Fruit fly (Drosophila melanogaster) whole organism, prepupa: ENCODE results near the gene tx.

Experiments used
- CG3032 ChIP-seq: fragments of 200-800 bp; optimal IDR thresholded peaks from 2 replicates; lab custom pipeline; 2019; ENCODE audit warnings: missing biosample characterization, mild to moderate bottlenecking, missing genetic modification characterization, moderate library complexity
- CG31627 ChIP-seq: fragments of 200-800 bp; sonication (Bioruptor generic); optimal IDR thresholded peaks from 3 replicates; lab custom pipeline; 2016; ENCODE audit warnings: missing biosample characterization, missing genetic modification characterization
- CG34406 ChIP-seq: fragments of 200-800 bp; sonication (Bioruptor generic); optimal IDR thresholded peaks from 3 replicates; lab custom pipeline; 2016; ENCODE audit warnings: missing biosample characterization, missing genetic modification characterization
- CG6808 ChIP-seq: fragments of 200-800 bp; sonication (Bioruptor generic); optimal IDR thresholded peaks from 3 replicates; lab custom pipeline; 2017; ENCODE audit warnings: missing biosample characterization, missing genetic modification characterization, mild to moderate bottlenecking, moderate library complexity, missing genetic modification reagents
- Hr39 ChIP-seq: fragments of 200-800 bp; sonication (Bioruptor generic); optimal IDR thresholded peaks from 2 replicates; lab custom pipeline; 2016; ENCODE audit warnings: missing biosample characterization, missing genetic modification characterization
- Smox ChIP-seq: fragments of 200-800 bp; sonication (Bioruptor generic); optimal IDR thresholded peaks from 3 replicates; lab custom pipeline; 2016; ENCODE audit warnings: missing biosample characterization, missing genetic modification characterization
- Sox15 ChIP-seq: fragments of 200-800 bp; sonication (Bioruptor generic); optimal IDR thresholded peaks from 3 replicates; lab custom pipeline; 2016; ENCODE audit warnings: missing biosample characterization, missing genetic modification characterization
- vri ChIP-seq: fragments of 200-800 bp; sonication (Bioruptor generic); optimal IDR thresholded peaks from 3 replicates; lab custom pipeline; 2016; ENCODE audit warnings: missing biosample characterization, mild to moderate bottlenecking, missing genetic modification characterization

DNA sequence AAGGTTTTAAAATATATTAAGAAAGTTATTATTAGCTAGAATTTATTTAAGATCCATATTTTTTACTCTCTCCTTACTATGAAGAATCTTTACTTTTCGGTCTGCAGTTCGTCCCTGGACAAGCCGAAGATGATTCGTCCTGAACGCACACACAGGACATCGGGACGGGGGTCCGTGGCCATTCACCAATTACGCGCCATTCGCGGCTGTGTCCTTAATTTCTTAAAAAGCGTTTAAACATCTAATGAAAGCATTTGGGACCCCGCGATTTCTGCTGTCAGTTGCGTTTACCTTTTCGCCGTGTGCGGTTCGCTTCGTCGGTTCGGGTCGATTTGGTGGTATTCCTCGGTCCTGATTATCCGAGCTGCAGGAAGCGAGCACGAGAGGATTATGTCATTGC, 17.4 kb downstream of the tx start, which contains the start of gene CG14238:
- TF ChIP-seq Hr39 (GFP tag; lab: Kevin White, UChicago) (no peak), CG31627 (no peak), Sox15 (no peak), Smox (GFP tag; lab: Kevin White, UChicago) (no peak), CG3032 (tag; lab: Kevin White, UChicago) (no peak), vri (GFP tag; lab: Kevin White, UChicago) (no peak), CG6808 (no peak), CG34406 (GFP tag; lab: Kevin White, UChicago) (no peak)
